Fruit fly (Drosophila melanogaster): Measurements from ENCODE around the gene CG10300.

CG10300 gene

DNA sequence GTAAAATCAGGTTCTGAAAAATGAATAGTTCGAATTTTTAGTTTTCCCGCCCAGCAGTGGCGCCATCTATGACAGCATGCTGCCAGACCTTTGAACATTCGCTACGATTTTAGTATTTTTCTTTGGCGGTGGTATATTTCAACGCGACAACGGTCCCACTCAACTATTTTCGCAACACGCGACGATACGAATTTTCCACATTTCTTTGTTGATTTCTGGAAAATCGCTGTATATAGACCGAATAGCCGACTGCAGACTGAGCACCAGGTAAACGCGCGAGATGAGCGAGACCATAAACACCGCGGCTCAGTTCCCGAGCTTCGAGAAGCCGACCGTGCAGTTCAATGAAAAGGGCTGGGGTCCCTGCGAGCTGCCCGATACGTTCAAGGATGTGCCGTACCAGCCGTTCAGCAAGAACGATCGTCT is 31.4 kb upstream of the CG10300 start, which contains the start of gene eIF3d1:
TSS of gene eIF3d1 (plus strand) at position 129 of the 426 bp plus-strand sequence.
- no peak for TF ChIP-seq pan (optimal IDR thresholded peaks at IDR 0.05)
- no peak for TF ChIP-seq CG8478 (optimal IDR thresholded peaks at IDR 0.05)

DNA sequence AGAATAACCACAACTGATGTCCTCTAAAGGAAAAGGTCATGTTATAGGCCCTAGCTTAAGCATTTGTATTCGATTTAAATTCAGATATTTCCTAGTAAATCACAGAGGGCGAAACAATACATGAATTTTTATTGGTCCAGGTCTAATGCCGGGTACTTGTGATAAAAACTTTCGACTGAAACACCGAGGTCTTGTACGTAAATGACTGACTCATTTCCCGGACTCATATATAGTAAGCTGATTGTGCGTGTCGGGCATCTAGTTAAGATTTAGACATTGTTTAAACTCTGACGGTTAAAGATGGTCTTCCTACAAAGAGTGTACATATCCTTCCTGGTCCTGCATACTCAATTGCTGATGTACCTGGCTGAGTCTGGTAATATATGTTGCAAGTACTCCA is 29.1 kb upstream of the CG10300 start, which contains the start of gene CG16710:
TSS of gene CG16710 (plus strand) at position 301 of the 400 bp plus-strand sequence.
- no peak for TF ChIP-seq usp (GFP tag; optimal IDR thresholded peaks at IDR 0.05)
- no peak for TF ChIP-seq CG8478 (optimal IDR thresholded peaks at IDR 0.05)
- no peak for TF ChIP-seq Dll (optimal IDR thresholded peaks at IDR 0.05)
- no peak for TF ChIP-seq EcR (GFP tag; optimal IDR thresholded peaks at IDR 0.05)
- TF ChIP-seq psq (optimal IDR thresholded peaks at IDR 0.05): no peak
- TF ChIP-seq pan (optimal IDR thresholded peaks at IDR 0.05): no peak

DNA sequence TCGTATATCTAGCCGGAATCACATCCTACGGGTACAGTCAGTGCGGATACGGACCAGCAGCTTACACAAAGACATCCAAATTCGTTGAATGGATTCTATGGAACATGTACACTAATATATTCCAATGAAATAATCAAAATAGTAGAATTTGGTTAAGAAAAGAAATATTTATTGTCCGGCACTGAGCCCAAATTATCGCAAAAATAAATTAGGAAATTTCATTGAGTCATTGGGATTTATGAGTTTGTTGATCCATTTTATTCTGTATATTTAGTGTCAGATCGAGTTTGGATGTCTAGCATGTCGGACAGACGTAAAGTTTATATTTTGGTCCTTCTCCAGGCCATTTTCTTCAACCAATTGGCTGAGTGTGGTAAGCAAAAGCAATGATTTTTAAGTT is 27.6 kb upstream of the CG10300 start, which contains the start of gene CG18754:
TSS of gene CG18754 (plus strand) at position 301 of the 400 bp plus-strand sequence.
- TF ChIP-seq Dll (optimal IDR thresholded peaks at IDR 0.05): no peak
- TF ChIP-seq usp (GFP tag; optimal IDR thresholded peaks at IDR 0.05): no peak
- TF ChIP-seq EcR (GFP tag; optimal IDR thresholded peaks at IDR 0.05): no peak
- TF ChIP-seq pan (optimal IDR thresholded peaks at IDR 0.05): no peak
- TF ChIP-seq CG8478 (optimal IDR thresholded peaks at IDR 0.05): no peak
- TF ChIP-seq psq (optimal IDR thresholded peaks at IDR 0.05): no peak

DNA sequence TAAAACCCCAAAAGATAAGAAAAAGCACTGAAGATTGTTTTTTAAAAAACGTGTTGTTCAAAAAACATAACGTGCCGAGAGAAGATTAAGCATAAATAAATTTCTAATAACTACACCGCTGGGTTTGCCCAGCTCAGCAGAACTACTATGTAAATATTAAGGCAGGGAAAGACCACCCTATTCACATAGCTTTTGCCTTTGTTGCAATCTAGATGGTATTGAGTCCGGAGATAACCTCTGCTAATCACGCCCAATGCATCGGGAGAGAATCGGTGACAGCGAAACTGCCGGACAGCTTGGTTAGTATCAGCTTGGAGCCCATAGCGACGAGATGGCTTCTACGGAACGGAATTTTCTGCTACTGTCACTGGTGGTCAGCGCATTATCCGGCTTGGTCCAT is 25.4 kb upstream of the CG10300 start, which contains the start of gene SPE:
TSS of gene SPE (plus strand) at position 301 of the 400 bp plus-strand sequence.
- TF ChIP-seq usp (GFP tag; optimal IDR thresholded peaks at IDR 0.05): no peak
- TF ChIP-seq CG8478 (optimal IDR thresholded peaks at IDR 0.05): no peak
- no peak for TF ChIP-seq psq (optimal IDR thresholded peaks at IDR 0.05)
- no peak for TF ChIP-seq pan (optimal IDR thresholded peaks at IDR 0.05)
- no peak for TF ChIP-seq Dll (optimal IDR thresholded peaks at IDR 0.05)
- TF ChIP-seq EcR (GFP tag; optimal IDR thresholded peaks at IDR 0.05): no peak

DNA sequence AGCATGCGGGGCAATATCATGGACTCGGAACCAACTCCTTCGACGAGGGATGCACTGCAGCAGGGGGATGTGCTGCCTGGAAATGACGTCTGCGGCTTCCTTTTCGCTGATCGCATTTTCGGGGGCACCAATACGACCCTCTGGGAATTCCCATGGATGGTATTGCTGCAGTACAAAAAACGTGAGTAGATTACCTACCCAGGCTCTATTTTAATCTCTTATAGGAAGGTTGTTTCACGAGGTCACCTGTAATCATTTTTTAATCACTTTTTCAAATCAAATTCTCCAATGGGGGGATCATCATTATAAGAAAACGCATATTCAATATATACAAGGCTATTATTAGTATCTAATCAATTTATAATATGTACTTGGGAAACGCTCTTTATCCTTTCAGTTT is 24.4 kb upstream of the CG10300 start:
- TF ChIP-seq Dll (optimal IDR thresholded peaks at IDR 0.05) (no peak), psq (optimal IDR thresholded peaks at IDR 0.05) (no peak), CG8478 (optimal IDR thresholded peaks at IDR 0.05) (no peak), pan (optimal IDR thresholded peaks at IDR 0.05) (no peak)

DNA sequence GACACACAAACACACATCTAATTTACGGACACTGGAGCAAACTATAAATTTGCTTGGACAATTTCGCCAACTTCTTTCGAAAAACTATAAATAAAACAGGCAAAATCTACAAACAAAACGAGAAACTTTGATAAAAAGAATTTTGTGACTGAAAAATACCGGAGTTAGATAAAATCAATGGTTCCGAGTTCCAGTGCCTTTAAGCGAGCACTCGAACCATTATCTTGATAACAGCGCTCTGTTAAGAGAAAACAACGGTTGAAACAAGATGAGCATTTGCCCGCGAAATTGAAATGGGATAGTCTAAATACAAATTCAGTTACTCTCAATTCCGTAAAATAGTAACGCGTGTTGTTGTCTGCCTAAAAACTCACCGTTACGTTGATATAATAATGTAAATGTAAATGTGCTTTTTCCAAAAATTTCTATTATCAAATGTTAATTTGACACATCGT is 16.7 kb upstream of the CG10300 start, which contains the start of gene CG10254:
TSS of gene CG10254 (minus strand) at position 405 of the 455 bp plus-strand sequence.
- no peak for TF ChIP-seq pan (optimal IDR thresholded peaks at IDR 0.05)
- TF ChIP-seq psq (optimal IDR thresholded peaks at IDR 0.05): no peak
- no peak for TF ChIP-seq CG8478 (optimal IDR thresholded peaks at IDR 0.05)
- TF ChIP-seq Dll (optimal IDR thresholded peaks at IDR 0.05): no peak
- no peak for TF ChIP-seq EcR (GFP tag; optimal IDR thresholded peaks at IDR 0.05)
- no peak for TF ChIP-seq usp (GFP tag; optimal IDR thresholded peaks at IDR 0.05)

DNA sequence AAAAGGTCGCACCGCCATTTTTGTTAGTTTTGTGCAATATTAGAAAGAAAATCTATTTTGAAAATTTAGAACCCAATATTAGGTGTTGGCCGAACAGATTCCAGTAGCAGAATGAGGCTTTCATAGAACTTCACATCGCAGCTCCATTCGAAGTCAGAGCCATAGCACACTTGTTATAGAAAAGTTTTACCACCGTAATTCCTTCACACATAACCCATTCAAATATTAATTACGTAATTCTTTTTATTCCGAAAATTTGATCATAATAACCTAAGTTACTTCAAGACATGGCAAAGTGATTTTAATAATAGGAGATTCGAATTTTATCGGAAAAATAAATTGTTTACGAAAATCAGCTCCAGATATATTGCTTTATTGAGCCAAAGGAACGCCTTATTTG is 15.2 kb upstream of the CG10300 start, which contains the start of gene CG10252:
TSS of gene CG10252 (minus strand) at position 101 of the 400 bp plus-strand sequence.
- TF ChIP-seq Dll (optimal IDR thresholded peaks at IDR 0.05) (no peak), EcR (GFP tag; optimal IDR thresholded peaks at IDR 0.05) (no peak), psq (optimal IDR thresholded peaks at IDR 0.05) (no peak), pan (optimal IDR thresholded peaks at IDR 0.05) (no peak), CG8478 (optimal IDR thresholded peaks at IDR 0.05) (no peak), usp (GFP tag; optimal IDR thresholded peaks at IDR 0.05) (no peak)

DNA sequence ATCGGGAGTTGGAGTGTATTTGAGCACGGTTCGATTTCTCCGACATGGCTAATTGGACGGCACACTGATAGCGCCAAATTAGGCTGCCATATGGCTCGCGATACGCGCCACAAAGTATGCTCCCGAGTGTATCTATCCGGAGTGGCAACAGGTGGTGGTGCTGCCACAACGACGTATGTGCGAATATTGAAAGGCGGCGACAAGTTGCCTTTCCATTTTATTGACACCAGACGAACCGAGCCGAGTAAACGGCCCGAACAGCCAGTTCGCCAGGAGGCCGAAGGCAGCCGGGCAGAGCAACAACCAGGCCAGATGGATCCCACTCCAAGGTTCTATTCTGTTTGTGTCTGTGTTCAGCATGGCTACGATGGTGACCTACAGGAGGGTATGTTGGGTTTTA is 12.5 kb upstream of the CG10300 start, which contains the start of gene prt:
TSS of gene prt (minus strand) at position 193 of the 400 bp plus-strand sequence.
- TF ChIP-seq Dll (optimal IDR thresholded peaks at IDR 0.05) (no peak), usp (GFP tag; optimal IDR thresholded peaks at IDR 0.05) (no peak), psq (optimal IDR thresholded peaks at IDR 0.05) (no peak), pan (optimal IDR thresholded peaks at IDR 0.05) (no peak), EcR (GFP tag; optimal IDR thresholded peaks at IDR 0.05) (no peak), CG8478 (optimal IDR thresholded peaks at IDR 0.05) (no peak)

DNA sequence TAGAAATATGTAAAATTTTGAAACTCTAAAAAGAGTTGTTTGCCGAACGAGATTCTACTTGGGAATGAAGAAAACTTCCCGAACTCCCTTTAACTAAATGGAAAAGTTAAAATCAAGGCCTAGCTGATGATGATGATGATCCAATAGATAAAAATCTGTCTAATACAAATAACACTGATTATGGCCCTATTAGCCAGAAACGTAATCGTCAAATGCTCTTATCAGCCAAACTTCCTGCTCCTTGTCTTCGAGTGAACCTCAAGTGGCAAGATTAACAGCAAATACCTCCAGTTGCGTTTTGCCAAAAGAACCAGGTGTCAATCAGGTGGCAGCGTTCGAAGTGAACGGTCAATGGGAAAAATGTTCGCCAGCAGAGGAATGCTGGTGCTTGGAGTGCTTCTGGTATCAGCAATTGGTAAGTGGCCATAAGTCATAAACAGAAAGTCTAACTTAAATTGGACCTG is 11.0 kb upstream of the CG10300 start, which contains the start of the genes CG31468 and Gba1a:
TSS of gene CG31468 (minus strand) at position 51 of the 464 bp plus-strand sequence.
TSS of gene Gba1a (plus strand) at position 318 of the 464 bp plus-strand sequence.
- TF ChIP-seq EcR (GFP tag; optimal IDR thresholded peaks at IDR 0.05) (no peak), pan (optimal IDR thresholded peaks at IDR 0.05) (no peak), psq (optimal IDR thresholded peaks at IDR 0.05) (no peak), CG8478 (optimal IDR thresholded peaks at IDR 0.05) (no peak), usp (GFP tag; optimal IDR thresholded peaks at IDR 0.05) (no peak), Dll (optimal IDR thresholded peaks at IDR 0.05) (no peak)

DNA sequence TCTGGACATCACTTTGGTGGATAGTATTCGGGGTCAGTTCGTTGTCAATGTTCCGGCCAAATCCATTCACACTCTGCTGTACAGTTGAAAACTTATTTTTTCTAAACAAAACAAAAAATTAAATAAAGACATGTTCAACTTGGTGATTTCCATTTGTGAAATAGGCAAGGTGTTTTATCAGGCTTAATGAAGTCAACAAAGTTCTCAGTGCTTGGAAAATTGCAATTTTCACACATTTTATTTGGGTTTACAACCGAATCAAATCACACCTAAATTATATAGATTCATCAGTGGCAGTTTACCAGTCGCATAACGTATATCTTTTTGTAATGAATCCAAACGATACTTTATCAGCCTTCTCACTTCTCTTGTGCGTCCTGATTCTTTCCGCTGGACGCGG is 8.9 kb upstream of the CG10300 start, which contains the start of gene Qsox4:
TSS of gene Qsox4 (plus strand) at position 301 of the 400 bp plus-strand sequence.
- TF ChIP-seq psq (optimal IDR thresholded peaks at IDR 0.05) (no peak), usp (GFP tag; optimal IDR thresholded peaks at IDR 0.05) (no peak), pan (optimal IDR thresholded peaks at IDR 0.05) (no peak), Dll (optimal IDR thresholded peaks at IDR 0.05) (no peak), EcR (GFP tag; optimal IDR thresholded peaks at IDR 0.05) (no peak), CG8478 (optimal IDR thresholded peaks at IDR 0.05) (no peak)

DNA sequence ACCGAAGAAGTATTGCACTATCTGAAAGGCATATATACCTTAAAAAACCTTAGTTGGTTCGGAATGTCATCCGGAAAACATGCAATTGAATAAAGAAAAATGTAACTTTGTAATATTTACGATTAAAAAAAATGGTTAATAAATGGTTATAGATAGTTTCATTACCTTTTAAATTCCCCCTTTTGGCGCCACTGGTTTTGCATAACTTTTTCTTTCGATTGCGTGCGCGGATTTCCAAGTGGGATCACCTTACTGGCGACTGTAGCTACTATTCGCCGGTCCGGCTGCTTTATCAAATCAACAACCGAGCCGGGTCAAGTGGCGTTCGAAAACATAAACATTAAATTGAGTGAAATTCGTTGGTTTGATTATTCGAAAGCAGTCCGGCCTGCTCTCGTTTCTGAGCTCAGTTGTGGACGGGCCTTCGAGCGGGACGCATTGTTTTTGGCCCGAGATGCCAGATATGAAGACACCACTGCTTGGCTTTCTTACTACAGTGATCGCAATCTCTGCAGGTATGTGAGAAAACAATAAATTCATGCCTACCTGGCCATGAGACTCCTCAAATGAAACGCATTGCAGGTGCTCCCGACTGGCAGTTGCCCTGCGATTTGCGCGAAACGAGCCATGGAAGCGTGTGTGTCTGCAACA is 6.8 kb upstream of the CG10300 start, which contains the start of gene Gba1b:
TSS of gene Gba1b (plus strand) at position 422 of the 651 bp plus-strand sequence.
- TF ChIP-seq psq (optimal IDR thresholded peaks at IDR 0.05) (no peak), EcR (GFP tag; optimal IDR thresholded peaks at IDR 0.05) (no peak), Dll (optimal IDR thresholded peaks at IDR 0.05) (no peak), usp (GFP tag; optimal IDR thresholded peaks at IDR 0.05) (no peak), CG8478 (optimal IDR thresholded peaks at IDR 0.05) (no peak), pan (optimal IDR thresholded peaks at IDR 0.05) (no peak)

Measured in whole organism.